Worm (Caenorhabditis elegans): ENCODE data around the gene pepm-1.

DNA sequence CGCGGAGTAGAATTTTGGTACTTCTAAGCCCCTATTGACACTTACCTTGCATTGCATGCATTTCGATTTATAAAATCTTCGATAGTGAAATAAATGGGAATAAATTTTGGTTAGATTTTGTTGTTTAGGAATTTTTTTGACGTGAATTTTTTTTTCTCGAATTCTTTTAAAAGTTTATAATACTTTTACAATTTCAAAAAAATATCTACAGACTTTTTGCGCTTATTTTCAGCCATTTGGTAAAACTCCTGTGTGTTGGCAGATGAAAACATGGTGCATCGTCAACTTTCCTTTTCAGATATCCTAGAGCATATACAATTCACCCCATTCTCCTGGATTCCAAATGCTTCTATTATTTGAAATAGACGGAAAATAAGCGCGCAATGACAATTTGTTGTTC is 38.3 kb upstream of the pepm-1 start, which contains the start of gene F14D7.18:
- TF ChIP-seq tab-1 (GFP tag; IDR thresholded peaks at IDR 0.05), result no peak
- TF ChIP-seq ztf-23 (GFP tag; IDR thresholded peaks at IDR 0.05), result no peak
- TF ChIP-seq klf-2 (GFP tag; conservative IDR thresholded peaks at IDR 0.05), result no peak
- TF ChIP-seq ref-1 (GFP tag; conservative IDR thresholded peaks at IDR 0.05), result no peak
